Fruit fly (Drosophila melanogaster) S2 (cell line): ENCODE measurements around the gene CG12689.

Source experiments
- CG8478 ChIP-seq: fragments of >200 bp; optimal IDR thresholded peaks from 2 replicates; lab custom pipeline; 2018
- CTCF ChIP-seq, 2 experiments: fragments of >200 bp; optimal IDR thresholded peaks; 2 replicates each; lab custom pipeline; 2018

DNA sequence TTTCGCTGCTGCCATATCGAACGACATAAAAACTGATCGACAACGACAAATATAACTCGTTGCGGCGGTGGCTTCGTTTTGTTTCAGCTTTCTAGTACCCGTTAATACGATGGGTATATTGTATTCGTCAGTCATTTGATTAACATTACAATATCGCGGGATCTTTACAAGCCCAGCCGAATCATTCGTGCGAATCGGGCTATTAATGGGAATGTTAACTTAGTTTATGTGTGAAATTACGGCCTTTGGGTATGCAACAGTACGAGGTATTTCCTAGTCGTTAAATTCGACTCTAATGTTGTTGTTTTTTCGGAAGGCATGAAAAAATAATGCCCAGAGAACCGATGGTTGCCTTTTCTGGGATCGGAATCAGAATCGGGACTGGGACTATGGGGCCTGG, 32.3 kb upstream of the CG12689 start:
- TF ChIP-seq CTCF (optimal IDR thresholded peaks at IDR 0.05; lab: Kevin White, UChicago) = no peak
- no peak for TF ChIP-seq CG8478 (lab: Kevin White, UChicago)
